Worm (Caenorhabditis elegans): ENCODE data around the gene F13B6.1.

F13B6.1 gene

ce11 chrIV:7445995-7446394, 10.3 kb upstream of the F13B6.1 start, which contains the start of gene B0496.1:
Gene B0496.1 (plus strand): TSS chrIV:7446295.
- TF ChIP-seq him-1 (tag; optimal IDR thresholded peaks at IDR 0.05) = no peak
- no peak for TF ChIP-seq dao-5 (tag; optimal IDR thresholded peaks at IDR 0.05)
- TF ChIP-seq W03F9.2 (tag; optimal IDR thresholded peaks at IDR 0.05) = no peak

ce11 chrIV:7447556-7447955, 8.8 kb upstream of the F13B6.1 start, which contains the start of gene B0496.2:
Gene B0496.2 (plus strand): TSS chrIV:7447856.
- TF ChIP-seq him-1 (tag; optimal IDR thresholded peaks at IDR 0.05) (no peak), W03F9.2 (tag; optimal IDR thresholded peaks at IDR 0.05) (no peak), dao-5 (tag; optimal IDR thresholded peaks at IDR 0.05) (no peak)

ce11 chrIV:7451345-7451744, 5.0 kb upstream of the F13B6.1 start, which contains the start of gene tes-1:
Gene tes-1 (minus strand): TSS chrIV:7451445.
- no peak for TF ChIP-seq W03F9.2 (tag; optimal IDR thresholded peaks at IDR 0.05)
- TF ChIP-seq him-1 (tag; optimal IDR thresholded peaks at IDR 0.05) = no peak
- TF ChIP-seq dao-5 (tag; optimal IDR thresholded peaks at IDR 0.05) = no peak

- TF ChIP-seq him-1 (tag; optimal IDR thresholded peaks at IDR 0.05) = no peak
- no peak for TF ChIP-seq dao-5 (tag; optimal IDR thresholded peaks at IDR 0.05)
- no peak for TF ChIP-seq W03F9.2 (tag; optimal IDR thresholded peaks at IDR 0.05)
Measured at ce11 chrIV:7453661-7454159, 2.6 kb upstream of the F13B6.1 start.

ce11 chrIV:7454890-7455289, 1.4 kb upstream of the F13B6.1 start:
- TF ChIP-seq W03F9.2 (tag; optimal IDR thresholded peaks at IDR 0.05) (no peak), him-1 (tag; optimal IDR thresholded peaks at IDR 0.05) (no peak), dao-5 (tag; optimal IDR thresholded peaks at IDR 0.05) (no peak)

DNA sequence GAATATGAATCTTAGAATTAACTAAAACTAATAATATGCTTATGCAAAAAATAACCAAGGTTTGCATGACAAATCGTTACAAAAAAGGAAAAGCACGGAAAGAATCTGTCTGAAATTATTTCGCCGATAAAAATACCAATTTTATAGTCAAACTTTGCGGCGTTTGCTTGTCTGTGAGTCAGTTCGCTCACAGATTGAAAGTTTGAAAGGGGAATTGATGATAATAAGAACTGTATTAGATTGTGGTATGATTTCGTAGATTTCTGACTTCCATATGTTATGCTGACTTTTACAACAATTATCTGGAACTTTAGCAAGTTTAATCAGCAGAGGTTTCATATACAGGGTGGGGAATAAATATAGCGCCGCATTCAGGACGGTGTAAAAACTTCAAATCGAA, 3.9 kb downstream of the F13B6.1 start, which contains the start of gene F13B6.2:
F13B6.2 (minus strand) TSS at position 101 of the 400 bp plus-strand sequence.
- TF ChIP-seq dao-5 (tag; optimal IDR thresholded peaks at IDR 0.05) = no peak
- no peak for TF ChIP-seq him-1 (tag; optimal IDR thresholded peaks at IDR 0.05)
- TF ChIP-seq W03F9.2 (tag; optimal IDR thresholded peaks at IDR 0.05) = no peak

ce11 chrIV:7465857-7466256, 9.5 kb downstream of the F13B6.1 start, which contains the start of gene F13B6.3:
Gene F13B6.3 (minus strand): TSS chrIV:7465957.
- no peak for TF ChIP-seq dao-5 (tag; optimal IDR thresholded peaks at IDR 0.05)
- TF ChIP-seq W03F9.2 (tag; optimal IDR thresholded peaks at IDR 0.05) = no peak
- TF ChIP-seq him-1 (tag; optimal IDR thresholded peaks at IDR 0.05) = no peak

DNA sequence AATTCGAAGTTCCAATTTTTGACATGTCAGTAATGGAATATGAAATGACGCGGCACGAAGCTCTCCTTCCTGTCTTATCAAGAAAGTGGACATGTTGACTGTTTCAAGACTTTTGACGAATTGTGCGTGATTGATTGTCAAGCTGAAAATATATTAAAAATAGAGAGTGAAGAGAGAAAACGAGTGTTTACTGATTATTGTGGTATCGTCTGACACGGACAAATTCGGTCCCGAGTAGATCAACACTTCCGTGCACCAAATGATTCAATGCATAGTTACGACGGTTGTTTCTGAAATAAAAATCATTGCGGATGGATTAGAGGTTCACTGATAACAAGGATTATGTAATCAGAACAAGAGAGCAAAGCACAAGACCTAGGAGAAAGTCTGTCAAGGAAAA, 10.8 kb downstream of the F13B6.1 start:
- TF ChIP-seq dao-5 (tag; optimal IDR thresholded peaks at IDR 0.05) (no peak), W03F9.2 (tag; optimal IDR thresholded peaks at IDR 0.05) (no peak), him-1 (tag; optimal IDR thresholded peaks at IDR 0.05) (no peak)

DNA sequence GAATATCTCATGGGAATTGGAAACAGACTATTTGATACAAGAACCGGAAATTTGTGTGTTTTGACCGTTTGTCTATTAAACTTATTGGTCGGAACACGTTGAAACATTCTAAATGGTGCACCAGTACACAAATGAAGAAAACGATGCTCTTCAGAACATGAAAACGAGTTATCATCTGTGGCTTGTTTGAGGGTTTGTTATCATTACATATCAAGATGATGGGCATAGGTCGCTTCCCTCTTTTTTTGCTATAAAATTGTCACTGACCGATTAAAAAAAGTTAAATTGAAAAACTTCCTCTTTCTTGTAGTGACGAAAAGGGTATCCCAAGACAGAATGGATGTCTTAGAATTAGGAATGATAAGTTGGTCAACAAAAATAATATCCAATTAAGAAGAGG, 12.3 kb downstream of the F13B6.1 start:
- TF ChIP-seq him-1 (tag; optimal IDR thresholded peaks at IDR 0.05) = no peak
- no peak for TF ChIP-seq dao-5 (tag; optimal IDR thresholded peaks at IDR 0.05)
- no peak for TF ChIP-seq W03F9.2 (tag; optimal IDR thresholded peaks at IDR 0.05)

DNA sequence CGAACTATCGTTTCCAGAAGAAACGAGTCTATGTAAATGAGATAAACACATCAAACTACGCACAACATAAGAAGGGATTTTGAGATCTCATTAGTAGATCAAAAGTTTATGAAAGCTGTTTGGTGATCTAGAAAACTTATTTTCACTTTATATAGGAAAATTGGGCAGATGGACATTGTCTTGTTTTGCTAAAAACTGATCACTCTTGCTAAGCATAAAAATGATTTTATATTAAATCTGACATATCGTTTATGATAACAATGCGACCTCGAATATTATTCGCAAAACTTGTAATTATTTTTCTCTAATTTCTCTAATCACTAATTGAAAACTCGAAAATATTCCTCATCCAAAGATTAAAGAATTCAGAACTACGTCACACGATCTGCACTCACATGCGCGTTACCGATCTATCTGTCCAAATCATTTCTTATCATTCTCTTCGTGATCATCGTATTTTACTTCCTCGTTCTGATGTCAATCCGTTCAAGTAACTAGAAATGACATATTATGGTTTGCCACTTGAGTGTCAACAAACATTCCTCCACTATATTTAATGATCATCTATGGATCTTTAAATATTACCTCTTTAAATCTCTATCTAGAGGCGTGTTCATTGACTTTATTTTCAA, 13.6 kb downstream of the F13B6.1 start, which contains the start of gene F55G1.7:
F55G1.7 (minus strand) TSS at position 51 of the 632 bp plus-strand sequence.
- no peak for TF ChIP-seq W03F9.2 (tag; optimal IDR thresholded peaks at IDR 0.05)
- no peak for TF ChIP-seq him-1 (tag; optimal IDR thresholded peaks at IDR 0.05)
- TF ChIP-seq dao-5 (tag; optimal IDR thresholded peaks at IDR 0.05) = no peak

DNA sequence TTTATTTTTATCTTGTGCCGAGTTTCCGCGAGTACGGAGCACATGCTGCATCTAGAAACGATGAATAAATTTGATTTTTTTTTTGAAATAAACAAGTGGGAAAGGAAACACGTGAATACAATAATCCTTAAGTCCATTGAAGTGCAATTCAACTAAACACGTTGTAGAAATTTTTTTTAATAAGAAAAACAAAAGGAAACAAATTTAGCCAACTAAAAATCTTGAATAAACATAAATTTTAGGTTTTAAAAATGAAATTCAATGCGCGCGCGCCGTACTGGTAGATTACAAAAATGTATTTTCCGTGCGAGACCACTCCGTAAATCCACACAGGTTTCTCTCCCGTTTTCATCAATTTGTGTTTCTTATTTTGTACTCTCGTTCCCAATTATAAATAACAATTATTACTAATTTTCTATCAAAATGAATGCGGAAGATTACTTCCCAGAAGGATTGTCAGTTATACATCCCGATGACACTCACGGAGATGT, 16.9 kb downstream of the F13B6.1 start, which contains the start of the genes plk-3 and F55G1.6:
plk-3 (minus strand) TSS at position 51 of the 491 bp plus-strand sequence.
F55G1.6 (plus strand) TSS at position 359 of the 491 bp plus-strand sequence.
- TF ChIP-seq W03F9.2 (tag; optimal IDR thresholded peaks at IDR 0.05) = no peak
- TF ChIP-seq him-1 (tag; optimal IDR thresholded peaks at IDR 0.05) = no peak
- no peak for TF ChIP-seq dao-5 (tag; optimal IDR thresholded peaks at IDR 0.05)

- TF ChIP-seq him-1 (tag; optimal IDR thresholded peaks at IDR 0.05) (no peak), dao-5 (tag; optimal IDR thresholded peaks at IDR 0.05) (no peak), W03F9.2 (tag; optimal IDR thresholded peaks at IDR 0.05) (no peak)
Measured at ce11 chrIV:7474826-7475225, 18.5 kb downstream of the F13B6.1 start, which contains the start of gene slc-25A18.2. Gene slc-25A18.2 (plus strand): TSS chrIV:7475041.

DNA sequence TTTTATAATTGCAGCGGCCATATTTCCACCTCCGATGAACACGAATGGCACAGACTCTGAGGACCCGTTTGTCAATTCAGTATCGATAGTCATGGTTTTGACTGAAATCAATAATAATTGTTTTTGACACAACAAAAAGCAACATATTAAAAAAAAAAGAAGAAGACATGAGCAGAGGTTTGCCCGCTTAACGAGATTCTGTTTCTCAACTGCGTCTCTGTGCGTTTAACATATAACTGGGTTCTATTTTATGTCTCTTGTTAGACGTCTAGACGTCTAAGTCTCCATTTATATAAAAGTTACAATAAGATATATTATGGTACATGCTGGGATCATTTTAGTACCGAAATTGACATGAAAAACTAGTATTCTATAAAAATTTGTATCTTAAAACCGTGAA, 20.9 kb downstream of the F13B6.1 start, which contains the start of gene pycr-4:
pycr-4 (minus strand) TSS at position 101 of the 400 bp plus-strand sequence.
- TF ChIP-seq dao-5 (tag; optimal IDR thresholded peaks at IDR 0.05) (no peak), him-1 (tag; optimal IDR thresholded peaks at IDR 0.05) (no peak), W03F9.2 (tag; optimal IDR thresholded peaks at IDR 0.05) (no peak)

- no peak for TF ChIP-seq him-1 (tag; optimal IDR thresholded peaks at IDR 0.05)
- TF ChIP-seq dao-5 (tag; optimal IDR thresholded peaks at IDR 0.05) = no peak
- no peak for TF ChIP-seq W03F9.2 (tag; optimal IDR thresholded peaks at IDR 0.05)
Measured at ce11 chrIV:7477697-7478096, 21.4 kb downstream of the F13B6.1 start.

Data from whole organism, L4/young adult.